Fruit fly (Drosophila melanogaster): ENCODE measurements around the gene CG17186.

The CG17186 gene

dm6 chr3R:19905932-19906439 lies 28.7 kb upstream of the CG17186 start (continued):
- TF ChIP-seq Deaf1 (tag; optimal IDR thresholded peaks at IDR 0.05) (peak; percentile 52), corto (GFP tag; optimal IDR thresholded peaks at IDR 0.05) (peak; percentile 54), CG15601 (tag; optimal IDR thresholded peaks at IDR 0.05) (peak; percentile 31), HHEX (GFP tag; optimal IDR thresholded peaks at IDR 0.05) (peak; percentile 80), CG5245 (GFP tag; optimal IDR thresholded peaks at IDR 0.05) (peak; percentile 55), CG6272 (GFP tag; IDR thresholded peaks at IDR 0.05) (peak; percentile 87), seq (GFP tag; IDR thresholded peaks at IDR 0.05) (peak; percentile 83), onecut (GFP tag; IDR thresholded peaks at IDR 0.05) (peak; percentile 59), Oli (tag; optimal IDR thresholded peaks at IDR 0.05) (peak; percentile 83), MTF-1 (GFP tag; optimal IDR thresholded peaks at IDR 0.05; ENCODE audit: borderline replicate concordance) (peak; percentile 38), CG9876 (GFP tag; optimal IDR thresholded peaks at IDR 0.05) (peak; percentile 56), D (optimal IDR thresholded peaks at IDR 0.05) (no peak), D (GFP tag; optimal IDR thresholded peaks at IDR 0.05) (peak; percentile 42), cad (GFP tag; optimal IDR thresholded peaks at IDR 0.05) (no peak), ems (GFP tag; optimal IDR thresholded peaks at IDR 0.05) (peak; percentile 79), MESR4 (GFP tag; optimal IDR thresholded peaks at IDR 0.05) (peak; percentile 2), chinmo (GFP tag; IDR thresholded peaks at IDR 0.05; ENCODE audit: partially characterized antibody) (peak; percentile 84; the same call in 2 of the 4 replicates), CG14860 (GFP tag; IDR thresholded peaks at IDR 0.05; ENCODE audit: partially characterized antibody) (no peak), Mrtf (GFP tag; IDR thresholded peaks at IDR 0.05) (peak; percentile 83), eyg (GFP tag; optimal IDR thresholded peaks at IDR 0.05) (peak; percentile 27), NfI (GFP tag; optimal IDR thresholded peaks at IDR 0.05) (peak; percentile 74), Scr (GFP tag; IDR thresholded peaks at IDR 0.05; ENCODE audit: partially characterized antibody) (no peak), NFAT (GFP tag; IDR thresholded peaks at IDR 0.05) (peak; percentile 74), otp (GFP tag; IDR thresholded peaks at IDR 0.05) (peak; percentile 72; the same call in 1 of the 3 replicates), CG11247 (GFP tag; IDR thresholded peaks at IDR 0.05) (peak; percentile 75), CG31388 (GFP tag; optimal IDR thresholded peaks at IDR 0.05) (no peak), Fer2 (tag; optimal IDR thresholded peaks at IDR 0.05) (peak; percentile 30), Hsf (GFP tag; optimal IDR thresholded peaks at IDR 0.05) (peak; percentile 81), CG2129 (GFP tag; IDR thresholded peaks at IDR 0.05; ENCODE audit: partially characterized antibody) (no peak), CG31365 (tag; optimal IDR thresholded peaks at IDR 0.05) (peak; percentile 18), crp (GFP tag; optimal IDR thresholded peaks at IDR 0.05) (peak in 1 of 2 experiments; percentile 41), tll (GFP tag; optimal IDR thresholded peaks at IDR 0.05) (no peak), jumu (GFP tag; optimal IDR thresholded peaks at IDR 0.05) (peak; percentile 52), CG8281 (tag; optimal IDR thresholded peaks at IDR 0.05) (peak; percentile 46), disco-r (GFP tag; optimal IDR thresholded peaks at IDR 0.05) (peak; percentile 46), CG3847 (GFP tag; IDR thresholded peaks at IDR 0.05) (peak; percentile 73), CG30020 (tag; optimal IDR thresholded peaks at IDR 0.05) (no peak), HLH3B (GFP tag; IDR thresholded peaks at IDR 0.05) (peak; percentile 76), jing (GFP tag; optimal IDR thresholded peaks at IDR 0.05) (peak; percentile 63), chn (GFP tag; optimal IDR thresholded peaks at IDR 0.05) (peak; percentile 67), ftz-f1 (GFP tag; optimal IDR thresholded peaks at IDR 0.05) (peak; percentile 87), abd-A (tag; optimal IDR thresholded peaks at IDR 0.05) (peak; percentile 58), sd (tag; optimal IDR thresholded peaks at IDR 0.05) (peak; percentile 53), CG13424 (tag; optimal IDR thresholded peaks at IDR 0.05) (peak; percentile 78), yki (optimal IDR thresholded peaks at IDR 0.05) (no peak), CG16815 (GFP tag; optimal IDR thresholded peaks at IDR 0.05) (peak; percentile 68), CG12769 (tag; optimal IDR thresholded peaks at IDR 0.05) (peak; percentile 97), Blimp-1 (GFP tag; optimal IDR thresholded peaks at IDR 0.05) (peak; percentile 67), CkIIα-i1 (GFP tag; IDR thresholded peaks at IDR 0.05) (no peak), CHES-1-like (GFP tag; optimal IDR thresholded peaks at IDR 0.05) (peak; percentile 66)

All from whole organism, embryonic.